Fruit fly (Drosophila melanogaster) whole organism, embryonic: Measurements from ENCODE around the gene Nrd1.

Experiments
- Antp ChIP-seq: fragments of 200-800 bp; sonication (Bioruptor generic); optimal IDR thresholded peaks from 3 replicates; lab custom pipeline; 2016; ENCODE audit warnings: missing biosample characterization, missing genetic modification characterization
- Bgb ChIP-seq: fragments of 200-800 bp; sonication (Bioruptor generic); IDR thresholded peaks from 2 replicates; pipeline ENCODE4 v1.3.6; 2022; ENCODE audit warnings: missing biosample characterization, missing genetic modification characterization; ENCODE audit not compliant: partially characterized antibody
- CG11560 ChIP-seq: fragments of 200-800 bp; sonication (Bioruptor generic); IDR thresholded peaks from 3 replicates; pipeline ENCODE4 v1.3.6; 2022; ENCODE audit warnings: missing biosample characterization, missing genetic modification characterization
- CG13424 ChIP-seq: fragments of 200-800 bp; sonication (Bioruptor generic); optimal IDR thresholded peaks from 2 replicates; lab custom pipeline; 2019; ENCODE audit warnings: missing biosample characterization, mild to moderate bottlenecking, missing genetic modification characterization, moderate library complexity
- CG14667 ChIP-seq: fragments of 200-800 bp; sonication (Bioruptor generic); IDR thresholded peaks from 2 replicates; pipeline ENCODE4 v1.3.6; 2022; ENCODE audit warnings: missing biosample characterization, missing genetic modification characterization
- CG16779 ChIP-seq: fragments of 200-800 bp; sonication (Bioruptor generic); IDR thresholded peaks from 2 replicates; pipeline ENCODE4 v1.3.6; 2022; ENCODE audit warnings: missing biosample characterization, missing genetic modification characterization
- CG17361 ChIP-seq: fragments of 200-800 bp; sonication (Bioruptor generic); IDR thresholded peaks from 3 replicates; pipeline ENCODE4 v1.3.6; 2022; ENCODE audit warnings: missing biosample characterization, missing genetic modification characterization
- CG17802 ChIP-seq: fragments of 200-800 bp; sonication (Bioruptor generic); optimal IDR thresholded peaks from 2 replicates; lab custom pipeline; 2018; ENCODE audit warnings: missing biosample characterization, mild to moderate bottlenecking, missing genetic modification characterization, moderate library complexity
- CG17829 ChIP-seq: fragments of 200-800 bp; optimal IDR thresholded peaks from 2 replicates; lab custom pipeline; 2019; ENCODE audit warnings: missing biosample characterization, mild to moderate bottlenecking, missing genetic modification characterization, moderate library complexity
- CG1792 ChIP-seq: fragments of 200-800 bp; sonication (Bioruptor generic); optimal IDR thresholded peaks from 2 replicates; lab custom pipeline; 2016; ENCODE audit warnings: missing biosample characterization, missing genetic modification characterization
- CG18619 ChIP-seq: fragments of 200-800 bp; sonication (Bioruptor generic); optimal IDR thresholded peaks from 3 replicates; lab custom pipeline; 2017; ENCODE audit warnings: missing biosample characterization, mild to moderate bottlenecking, missing genetic modification characterization
- CG2120 ChIP-seq: fragments of 200-800 bp; sonication (Bioruptor generic); optimal IDR thresholded peaks from 3 replicates; lab custom pipeline; 2016; ENCODE audit warnings: missing biosample characterization, missing genetic modification characterization
- CG30431 ChIP-seq: fragments of 200-800 bp; sonication (Bioruptor generic); optimal IDR thresholded peaks from 2 replicates; lab custom pipeline; 2017; ENCODE audit warnings: missing biosample characterization, missing genetic modification characterization
- CG3163 ChIP-seq: fragments of 200-800 bp; sonication (Bioruptor generic); optimal IDR thresholded peaks from 3 replicates; lab custom pipeline; 2016; ENCODE audit warnings: missing biosample characterization, missing genetic modification characterization
- CG3281 ChIP-seq: fragments of 200-800 bp; sonication (Bioruptor generic); optimal IDR thresholded peaks from 3 replicates; lab custom pipeline; 2017; ENCODE audit warnings: missing biosample characterization, mild to moderate bottlenecking, missing genetic modification characterization
- CG3407 ChIP-seq: fragments of 200-800 bp; sonication (Bioruptor generic); optimal IDR thresholded peaks from 2 replicates; lab custom pipeline; 2018; ENCODE audit warnings: missing biosample characterization, mild to moderate bottlenecking, missing genetic modification characterization
- CG6791 ChIP-seq: fragments of 200-800 bp; sonication (Bioruptor generic); IDR thresholded peaks from 3 replicates; pipeline ENCODE4 v1.3.6; 2022; ENCODE audit warnings: missing biosample characterization, missing genetic modification characterization; ENCODE audit not compliant: partially characterized antibody
- CG7963 ChIP-seq: fragments of 200-800 bp; sonication (Bioruptor generic); IDR thresholded peaks from 3 replicates; pipeline ENCODE4 v1.3.6; 2022; ENCODE audit warnings: missing biosample characterization, missing genetic modification characterization; ENCODE audit not compliant: partially characterized antibody
- CG8290 ChIP-seq, 3 experiments: fragments of 200-800 bp; sonication (Bioruptor generic); optimal IDR thresholded peaks; 2 replicates each; lab custom pipeline; 2016 to 2019; ENCODE audit warnings: missing biosample characterization in 3 of 3, missing genetic modification characterization in 3 of 3, mild to moderate bottlenecking in 2 of 3, moderate library complexity in 1 of 3
- CG9797 ChIP-seq: fragments of 200-800 bp; sonication (Bioruptor generic); optimal IDR thresholded peaks from 3 replicates; lab custom pipeline; 2018; ENCODE audit warnings: missing biosample characterization, mild to moderate bottlenecking, missing genetic modification characterization
- CG9932 ChIP-seq: fragments of 200-800 bp; sonication (Bioruptor generic); IDR thresholded peaks from 2 replicates; pipeline ENCODE4 v1.3.6; 2022; ENCODE audit warnings: missing biosample characterization, missing genetic modification characterization
- D19A ChIP-seq: fragments of 200-800 bp; optimal IDR thresholded peaks from 3 replicates; lab custom pipeline; 2019; ENCODE audit warnings: missing biosample characterization, mild to moderate bottlenecking, missing genetic modification characterization, moderate library complexity
- HLH3B ChIP-seq: fragments of 200-800 bp; sonication (Bioruptor generic); IDR thresholded peaks from 2 replicates; pipeline ENCODE4 v1.3.6; 2022; ENCODE audit warnings: missing biosample characterization, missing genetic modification characterization
- Hand ChIP-seq: fragments of 200-800 bp; sonication (Bioruptor generic); optimal IDR thresholded peaks from 2 replicates; lab custom pipeline; 2017; ENCODE audit warnings: mild to moderate bottlenecking, missing biosample characterization, missing genetic modification reagents, missing genetic modification characterization
- Jarid2 ChIP-seq: fragments of 200-800 bp; sonication (Bioruptor generic); optimal IDR thresholded peaks from 3 replicates; lab custom pipeline; 2017; ENCODE audit warnings: mild to moderate bottlenecking, missing biosample characterization, missing genetic modification reagents, missing genetic modification characterization
- Opbp ChIP-seq: fragments of 200-800 bp; sonication (Bioruptor generic); IDR thresholded peaks from 3 replicates; pipeline ENCODE4 v1.3.6; 2022; ENCODE audit warnings: missing biosample characterization, missing genetic modification characterization; ENCODE audit not compliant: partially characterized antibody
- Pdp1 ChIP-seq, 2 experiments: fragments of 200-800 bp; sonication (Bioruptor generic); optimal IDR thresholded peaks; 3 replicates each; lab custom pipeline; 2016; ENCODE audit warnings: missing biosample characterization in 2 of 2, missing genetic modification characterization in 2 of 2, mild to moderate bottlenecking in 1 of 2, moderate library complexity in 1 of 2
- Taf1 ChIP-seq: fragments of 200-800 bp; sonication (Bioruptor generic); IDR thresholded peaks from 2 replicates; pipeline ENCODE4 v1.3.6; 2022; ENCODE audit warnings: missing biosample characterization, missing genetic modification characterization
- Trl ChIP-seq, 3 experiments: fragments of >200 bp in 2 of 3; fragments of 200-800 bp in 1 of 3; sonication (Bioruptor generic) in 1 of 3; optimal IDR thresholded peaks; 2 replicates in 1 of 3; 3 replicates in 2 of 3; lab custom pipeline; 2016 to 2017; ENCODE audit warnings: missing biosample characterization in 1 of 3, missing genetic modification characterization in 1 of 3
- Xbp1 ChIP-seq: fragments of 200-800 bp; sonication (Bioruptor generic); optimal IDR thresholded peaks from 3 replicates; lab custom pipeline; 2016; ENCODE audit warnings: missing biosample characterization, mild to moderate bottlenecking, missing genetic modification characterization
- Xrp1 ChIP-seq: fragments of 200-800 bp; sonication (Bioruptor generic); IDR thresholded peaks from 2 replicates; pipeline ENCODE4 v1.3.6; 2022; ENCODE audit warnings: missing biosample characterization, missing genetic modification characterization
- abd-A ChIP-seq: fragments of 200-800 bp; sonication (Bioruptor generic); optimal IDR thresholded peaks from 3 replicates; lab custom pipeline; 2019; ENCODE audit warnings: missing biosample characterization, mild to moderate bottlenecking, missing genetic modification characterization, moderate library complexity
- bowl ChIP-seq: fragments of 200-800 bp; sonication (Bioruptor generic); IDR thresholded peaks from 2 replicates; pipeline ENCODE4 v1.3.6; 2022; ENCODE audit warnings: missing biosample characterization, missing genetic modification characterization
- br ChIP-seq: fragments of >200 bp; optimal IDR thresholded peaks from 2 replicates; lab custom pipeline; 2017
- chif ChIP-seq, 2 experiments: fragments of 200-800 bp; sonication (Bioruptor generic); optimal IDR thresholded peaks; 3 replicates each; lab custom pipeline; 2016; ENCODE audit warnings: missing biosample characterization in 2 of 2, missing genetic modification characterization in 2 of 2
- chinmo ChIP-seq: fragments of 200-800 bp; sonication (Bioruptor generic); IDR thresholded peaks from 4 replicates; pipeline ENCODE4 v1.3.6; 2022; ENCODE audit warnings: missing biosample characterization, missing genetic modification characterization; ENCODE audit not compliant: partially characterized antibody
- danr ChIP-seq: fragments of 200-800 bp; sonication (Bioruptor generic); IDR thresholded peaks from 2 replicates; pipeline ENCODE4 v1.3.6; 2022; ENCODE audit warnings: missing biosample characterization, missing genetic modification characterization
- emc ChIP-seq: fragments of 200-800 bp; sonication (Bioruptor generic); optimal IDR thresholded peaks from 2 replicates; lab custom pipeline; 2016; ENCODE audit warnings: missing biosample characterization, missing genetic modification characterization
- fru ChIP-seq: fragments of >200 bp; optimal IDR thresholded peaks from 2 replicates; lab custom pipeline; 2017
- gsb ChIP-seq: fragments of 200-800 bp; sonication (Bioruptor generic); IDR thresholded peaks from 2 replicates; pipeline ENCODE4 v1.3.6; 2022; ENCODE audit warnings: missing biosample characterization, missing genetic modification characterization
- ham ChIP-seq: fragments of 200-800 bp; sonication (Bioruptor generic); IDR thresholded peaks from 2 replicates; pipeline ENCODE4 v1.3.6; 2022; ENCODE audit warnings: missing biosample characterization, missing genetic modification characterization
- hkb ChIP-seq, 2 experiments: fragments of 200-800 bp in 1 of 2; fragments of >200 bp in 1 of 2; sonication (Bioruptor generic) in 1 of 2; IDR thresholded peaks in 1 of 2; optimal IDR thresholded peaks in 1 of 2; 2 replicates each; pipeline versions ENCODE4 v1.3.6 to Lab custom; 2017 to 2022; ENCODE audit warnings: missing biosample characterization in 1 of 2, missing genetic modification characterization in 1 of 2
- kni ChIP-seq: fragments of 200-800 bp; sonication (Bioruptor generic); optimal IDR thresholded peaks from 3 replicates; lab custom pipeline; 2017; ENCODE audit warnings: mild to moderate bottlenecking, missing biosample characterization, missing genetic modification reagents, missing genetic modification characterization
- sr ChIP-seq: fragments of 200-800 bp; sonication (Bioruptor generic); IDR thresholded peaks from 3 replicates; pipeline ENCODE4 v1.3.6; 2022; ENCODE audit warnings: missing biosample characterization, missing genetic modification characterization
- tll ChIP-seq, 2 experiments: fragments of 200-800 bp in 1 of 2; fragments of >200 bp in 1 of 2; sonication (Bioruptor generic) in 1 of 2; optimal IDR thresholded peaks; 2 replicates each; lab custom pipeline; 2017 to 2019; ENCODE audit warnings: missing biosample characterization in 2 of 2, missing genetic modification characterization in 2 of 2, mild to moderate bottlenecking in 1 of 2, moderate library complexity in 1 of 2
- unc-4 ChIP-seq: fragments of 200-800 bp; sonication (Bioruptor generic); IDR thresholded peaks from 2 replicates; pipeline ENCODE4 v1.3.6; 2022; ENCODE audit warnings: missing biosample characterization, missing genetic modification characterization; ENCODE audit not compliant: partially characterized antibody
- vfl ChIP-seq: fragments of 200-800 bp; sonication (Bioruptor generic); optimal IDR thresholded peaks from 2 replicates; lab custom pipeline; 2016; ENCODE audit warnings: missing biosample characterization, missing genetic modification characterization
- vnd ChIP-seq: fragments of 200-800 bp; sonication (Bioruptor generic); IDR thresholded peaks from 3 replicates; pipeline ENCODE4 v1.3.6; 2022; ENCODE audit warnings: missing biosample characterization, missing genetic modification characterization; ENCODE audit not compliant: partially characterized antibody
- yki ChIP-seq: fragments of >200 bp; optimal IDR thresholded peaks from 3 replicates; lab custom pipeline; 2018

The Nrd1 gene

dm6 chrX:11828336-11829007, 40.2 kb downstream of the Nrd1 start (continued):
- no peak for TF ChIP-seq Taf1
- no peak for TF ChIP-seq CG2120 (GFP tag; lab: Kevin White, UChicago)
- TF ChIP-seq CG18619 (GFP tag; lab: Kevin White, UChicago), result no peak
- no peak for TF ChIP-seq unc-4
- no peak for TF ChIP-seq hkb (optimal IDR thresholded peaks at IDR 0.05; lab: Kevin White, UChicago)
- no peak for TF ChIP-seq hkb (GFP tag; IDR thresholded peaks at IDR 0.05; lab: Robert Waterston, UW)
- no peak for TF ChIP-seq emc (GFP tag; lab: Kevin White, UChicago)
- no peak for TF ChIP-seq D19A (tag; lab: Kevin White, UChicago)
- TF ChIP-seq abd-A (tag; lab: Kevin White, UChicago), result no peak
- no peak for TF ChIP-seq kni (GFP tag; lab: Kevin White, UChicago)
- TF ChIP-seq fru (lab: Kevin White, UChicago), result no peak
- TF ChIP-seq Antp (GFP tag; lab: Kevin White, UChicago), result no peak
- TF ChIP-seq HLH3B (GFP tag; lab: Robert Waterston, UW), result no peak
- no peak for TF ChIP-seq CG16779 (GFP tag; lab: Robert Waterston, UW)
- peak; percentile 20 to 21 for TF ChIP-seq Trl (optimal IDR thresholded peaks at IDR 0.05; lab: Kevin White, UChicago)
- no peak for TF ChIP-seq Trl (GFP tag; optimal IDR thresholded peaks at IDR 0.05; lab: Kevin White, UChicago)
- no peak for TF ChIP-seq danr (GFP tag; lab: Robert Waterston, UW)
- 0 out of 4 replicates have a peak, but pooled peaks have one; percentile 27 for TF ChIP-seq chinmo (GFP tag; lab: Robert Waterston, UW)
- TF ChIP-seq CG17361 (GFP tag; lab: Robert Waterston, UW), result no peak
- TF ChIP-seq tll (GFP tag; optimal IDR thresholded peaks at IDR 0.05; lab: Kevin White, UChicago), result no peak
- no peak for TF ChIP-seq Opbp (GFP tag; lab: Robert Waterston, UW)
- peak; percentile 40; the same call in 1 of the 2 replicates for TF ChIP-seq Bgb (GFP tag; lab: Robert Waterston, UW)
- no peak for TF ChIP-seq CG17802 (tag; lab: Kevin White, UChicago)
- TF ChIP-seq CG9797 (GFP tag; lab: Kevin White, UChicago), result no peak
- no peak for TF ChIP-seq chif (GFP tag; optimal IDR thresholded peaks at IDR 0.05; lab: Kevin White, UChicago)
- TF ChIP-seq CG11560, result no peak
- TF ChIP-seq CG9932 (GFP tag; lab: Robert Waterston, UW), result no peak
- no peak for TF ChIP-seq CG8290 (GFP tag; optimal IDR thresholded peaks at IDR 0.05; lab: Kevin White, UChicago)
- no peak for TF ChIP-seq CG8290 (tag; optimal IDR thresholded peaks at IDR 0.05; lab: Kevin White, UChicago)
- no peak for TF ChIP-seq br (lab: Kevin White, UChicago)
- no peak for TF ChIP-seq CG3163 (GFP tag; lab: Kevin White, UChicago)
- TF ChIP-seq vfl (GFP tag; lab: Kevin White, UChicago), result no peak
- no peak for TF ChIP-seq yki (lab: Kevin White, UChicago)
- no peak for TF ChIP-seq gsb (GFP tag; lab: Robert Waterston, UW)
- no peak for TF ChIP-seq CG3407 (GFP tag; lab: Kevin White, UChicago)
- no peak for TF ChIP-seq CG30431 (GFP tag; lab: Kevin White, UChicago)
- no peak for TF ChIP-seq CG14667 (GFP tag; lab: Robert Waterston, UW)
- peak; percentile 61; the same call in 1 of the 3 replicates for TF ChIP-seq CG6791 (GFP tag; lab: Robert Waterston, UW)
- no peak for TF ChIP-seq Pdp1 (GFP tag; optimal IDR thresholded peaks at IDR 0.05; lab: Kevin White, UChicago)
- TF ChIP-seq vnd (GFP tag; lab: Robert Waterston, UW), result 0 out of 3 replicates have a peak, but pooled peaks have one; percentile 27
- no peak for TF ChIP-seq CG13424 (tag; lab: Kevin White, UChicago)
- no peak for TF ChIP-seq Jarid2 (GFP tag; lab: Kevin White, UChicago)
- TF ChIP-seq Hand, result no peak
- TF ChIP-seq Xbp1, result no peak
- no peak for TF ChIP-seq sr (GFP tag; lab: Robert Waterston, UW)
- TF ChIP-seq CG3281 (GFP tag; lab: Kevin White, UChicago), result no peak
- no peak for TF ChIP-seq ham (GFP tag; lab: Robert Waterston, UW)
- no peak for TF ChIP-seq Xrp1 (GFP tag; lab: Robert Waterston, UW)
- TF ChIP-seq bowl (GFP tag; lab: Robert Waterston, UW), result no peak
- TF ChIP-seq CG17829 (tag; lab: Kevin White, UChicago), result no peak
- 0 out of 3 replicates have a peak, but pooled peaks have one; percentile 25 for TF ChIP-seq CG7963 (GFP tag; lab: Robert Waterston, UW)
- TF ChIP-seq CG1792 (GFP tag; lab: Kevin White, UChicago), result no peak
